Fruit fly (Drosophila melanogaster) whole organism, embryonic: ENCODE data around the gene CG7094.

Experiments used
- Antp ChIP-seq: fragments of 200-800 bp; sonication (Bioruptor generic); optimal IDR thresholded peaks from 3 replicates; lab custom pipeline; 2016; ENCODE audit warnings: missing biosample characterization, missing genetic modification characterization
- CG10565 ChIP-seq: fragments of 200-800 bp; sonication (Bioruptor generic); optimal IDR thresholded peaks from 3 replicates; lab custom pipeline; 2016; ENCODE audit warnings: missing biosample characterization, mild to moderate bottlenecking, missing genetic modification characterization
- CG11696 ChIP-seq: fragments of 200-800 bp; sonication (Bioruptor generic); IDR thresholded peaks from 2 replicates; pipeline ENCODE4 v1.3.6; 2022; ENCODE audit warnings: missing biosample characterization, missing genetic modification characterization
- CG13775 ChIP-seq: fragments of 200-800 bp; sonication (Bioruptor generic); optimal IDR thresholded peaks from 3 replicates; lab custom pipeline; 2017; ENCODE audit warnings: missing biosample characterization, mild to moderate bottlenecking, missing genetic modification characterization
- CG14667 ChIP-seq: fragments of 200-800 bp; sonication (Bioruptor generic); IDR thresholded peaks from 2 replicates; pipeline ENCODE4 v1.3.6; 2022; ENCODE audit warnings: missing biosample characterization, missing genetic modification characterization
- CG15514 ChIP-seq: fragments of 200-800 bp; sonication (Bioruptor generic); optimal IDR thresholded peaks from 3 replicates; lab custom pipeline; 2017; ENCODE audit warnings: missing biosample characterization, missing genetic modification characterization, mild to moderate bottlenecking, moderate library complexity, missing genetic modification reagents
- CG15601 ChIP-seq: fragments of 200-800 bp; sonication (Bioruptor generic); optimal IDR thresholded peaks from 3 replicates; lab custom pipeline; 2019; ENCODE audit warnings: missing biosample characterization, mild to moderate bottlenecking, missing genetic modification characterization, moderate library complexity
- CG17385 ChIP-seq: fragments of 200-800 bp; sonication (Bioruptor generic); optimal IDR thresholded peaks from 3 replicates; lab custom pipeline; 2018; ENCODE audit warnings: missing biosample characterization, mild to moderate bottlenecking, missing genetic modification characterization
- CG30431 ChIP-seq: fragments of 200-800 bp; sonication (Bioruptor generic); optimal IDR thresholded peaks from 2 replicates; lab custom pipeline; 2017; ENCODE audit warnings: missing biosample characterization, missing genetic modification characterization
- CG6683 ChIP-seq: fragments of 200-800 bp; sonication (Bioruptor generic); optimal IDR thresholded peaks from 2 replicates; lab custom pipeline; 2017; ENCODE audit warnings: missing biosample characterization, mild to moderate bottlenecking, missing genetic modification characterization, missing genetic modification reagents
- CG6765 ChIP-seq: fragments of 200-800 bp; sonication (Bioruptor generic); optimal IDR thresholded peaks from 3 replicates; lab custom pipeline; 2017; ENCODE audit warnings: missing biosample characterization, mild to moderate bottlenecking, missing genetic modification characterization
- CG7556 ChIP-seq: fragments of 200-800 bp; sonication (Bioruptor generic); optimal IDR thresholded peaks from 2 replicates; lab custom pipeline; 2017; ENCODE audit warnings: missing biosample characterization, mild to moderate bottlenecking, missing genetic modification characterization
- CG8089 ChIP-seq: fragments of 200-800 bp; sonication (Bioruptor generic); optimal IDR thresholded peaks from 3 replicates; lab custom pipeline; 2016; ENCODE audit warnings: missing biosample characterization, missing genetic modification characterization
- CG8290 ChIP-seq, 3 experiments: fragments of 200-800 bp; sonication (Bioruptor generic); optimal IDR thresholded peaks; 2 replicates each; lab custom pipeline; 2016 to 2019; ENCODE audit warnings: missing biosample characterization in 3 of 3, missing genetic modification characterization in 3 of 3, mild to moderate bottlenecking in 2 of 3, moderate library complexity in 1 of 3
- CG8765 ChIP-seq: fragments of 200-800 bp; sonication (Bioruptor generic); IDR thresholded peaks from 2 replicates; pipeline ENCODE4 v1.3.6; 2022; ENCODE audit warnings: missing biosample characterization, missing genetic modification characterization
- D19B ChIP-seq: fragments of 200-800 bp; sonication (Bioruptor generic); optimal IDR thresholded peaks from 2 replicates; lab custom pipeline; 2017; ENCODE audit warnings: missing biosample characterization, mild to moderate bottlenecking, missing genetic modification characterization
- Dad ChIP-seq: fragments of 200-800 bp; sonication (Bioruptor generic); optimal IDR thresholded peaks from 3 replicates; lab custom pipeline; 2016; ENCODE audit warnings: missing biosample characterization, missing genetic modification characterization
- Dek ChIP-seq: fragments of 200-800 bp; sonication (Bioruptor generic); optimal IDR thresholded peaks from 3 replicates; lab custom pipeline; 2019; ENCODE audit warnings: missing biosample characterization, mild to moderate bottlenecking, missing genetic modification characterization, moderate library complexity
- Dip2 ChIP-seq: fragments of 200-800 bp; sonication (Bioruptor generic); IDR thresholded peaks from 2 replicates; pipeline ENCODE4 v1.3.6; 2022; ENCODE audit warnings: missing biosample characterization, missing genetic modification characterization
- Doc2 ChIP-seq: fragments of 200-800 bp; sonication (Bioruptor generic); IDR thresholded peaks from 2 replicates; pipeline ENCODE4 v1.3.6; 2022; ENCODE audit warnings: missing biosample characterization, missing genetic modification characterization
- Gsc ChIP-seq: fragments of 200-800 bp; sonication (Bioruptor generic); IDR thresholded peaks from 2 replicates; pipeline ENCODE4 v1.3.6; 2022; ENCODE audit warnings: missing biosample characterization, missing genetic modification characterization
- Gug ChIP-seq: fragments of 200-800 bp; sonication (Bioruptor generic); IDR thresholded peaks from 4 replicates; pipeline ENCODE4 v1.3.6; 2022; ENCODE audit warnings: missing biosample characterization, missing genetic modification characterization
- HHEX ChIP-seq: fragments of 200-800 bp; sonication (Bioruptor generic); optimal IDR thresholded peaks from 3 replicates; lab custom pipeline; 2017; ENCODE audit warnings: missing biosample characterization, mild to moderate bottlenecking, missing genetic modification characterization, missing genetic modification reagents
- Hr39 ChIP-seq: fragments of >200 bp; optimal IDR thresholded peaks from 2 replicates; lab custom pipeline; 2017
- Lhr ChIP-seq: fragments of 200-800 bp; sonication (Bioruptor generic); optimal IDR thresholded peaks from 3 replicates; lab custom pipeline; 2017; ENCODE audit warnings: mild to moderate bottlenecking, missing biosample characterization, missing genetic modification reagents, missing genetic modification characterization
- Myb ChIP-seq: fragments of 200-800 bp; sonication (Bioruptor generic); optimal IDR thresholded peaks from 2 replicates; lab custom pipeline; 2016; ENCODE audit warnings: missing biosample characterization, missing genetic modification characterization
- NC2α ChIP-seq: fragments of 200-800 bp; sonication (Bioruptor generic); optimal IDR thresholded peaks from 2 replicates; lab custom pipeline; 2016; ENCODE audit warnings: missing biosample characterization, missing genetic modification characterization
- Neu2 ChIP-seq: fragments of 200-800 bp; sonication (Bioruptor generic); optimal IDR thresholded peaks from 3 replicates; lab custom pipeline; 2016; ENCODE audit warnings: missing biosample characterization, missing genetic modification characterization, borderline replicate concordance
- Oli ChIP-seq: fragments of 200-800 bp; sonication (Bioruptor generic); optimal IDR thresholded peaks from 2 replicates; lab custom pipeline; 2018; ENCODE audit warnings: missing biosample characterization, mild to moderate bottlenecking, missing genetic modification characterization, moderate library complexity
- Optix ChIP-seq: fragments of 200-800 bp; sonication (Bioruptor generic); IDR thresholded peaks from 3 replicates; pipeline ENCODE4 v1.3.6; 2022; ENCODE audit warnings: missing biosample characterization, missing genetic modification characterization
- Poxn ChIP-seq: fragments of 200-800 bp; sonication (Bioruptor generic); IDR thresholded peaks from 2 replicates; pipeline ENCODE4 v1.3.6; 2022; ENCODE audit warnings: missing biosample characterization, missing genetic modification characterization
- Ptx1 ChIP-seq: fragments of 200-800 bp; sonication (Bioruptor generic); IDR thresholded peaks from 2 replicates; pipeline ENCODE4 v1.3.6; 2022; ENCODE audit warnings: missing biosample characterization, missing genetic modification characterization
- Side ChIP-seq: fragments of 200-800 bp; sonication (Bioruptor generic); optimal IDR thresholded peaks from 2 replicates; lab custom pipeline; 2016; ENCODE audit warnings: missing biosample characterization, missing genetic modification characterization
- Tbp ChIP-seq: fragments of >200 bp; optimal IDR thresholded peaks from 2 replicates; lab custom pipeline; 2018; ENCODE audit warnings: missing biosample characterization, missing genetic modification characterization
- Trl ChIP-seq, 3 experiments: fragments of >200 bp in 2 of 3; fragments of 200-800 bp in 1 of 3; sonication (Bioruptor generic) in 1 of 3; optimal IDR thresholded peaks; 2 replicates in 1 of 3; 3 replicates in 2 of 3; lab custom pipeline; 2016 to 2017; ENCODE audit warnings: missing biosample characterization in 1 of 3, missing genetic modification characterization in 1 of 3
- ara ChIP-seq: fragments of 200-800 bp; sonication (Bioruptor generic); IDR thresholded peaks from 2 replicates; pipeline ENCODE4 v1.3.6; 2022; ENCODE audit warnings: missing biosample characterization, missing genetic modification characterization
- ato ChIP-seq: fragments of 200-800 bp; sonication (Bioruptor generic); IDR thresholded peaks from 2 replicates; pipeline ENCODE4 v1.3.6; 2022; ENCODE audit warnings: missing biosample characterization, missing genetic modification characterization; ENCODE audit not compliant: partially characterized antibody
- caup ChIP-seq: fragments of 200-800 bp; sonication (Bioruptor generic); optimal IDR thresholded peaks from 3 replicates; lab custom pipeline; 2017; ENCODE audit warnings: missing biosample characterization, mild to moderate bottlenecking, missing genetic modification characterization, moderate library complexity; ENCODE audit not compliant: severe bottlenecking
- chif ChIP-seq, 2 experiments: fragments of 200-800 bp; sonication (Bioruptor generic); optimal IDR thresholded peaks; 3 replicates each; lab custom pipeline; 2016; ENCODE audit warnings: missing biosample characterization in 2 of 2, missing genetic modification characterization in 2 of 2
- dmrt99B ChIP-seq: fragments of 200-800 bp; sonication (Bioruptor generic); optimal IDR thresholded peaks from 2 replicates; lab custom pipeline; 2018; ENCODE audit warnings: missing biosample characterization, mild to moderate bottlenecking, missing genetic modification characterization, moderate library complexity
- en ChIP-seq: fragments of 200-800 bp; sonication (Bioruptor generic); optimal IDR thresholded peaks from 2 replicates; lab custom pipeline; 2016; ENCODE audit warnings: missing biosample characterization, missing genetic modification characterization
- exex ChIP-seq: fragments of 200-800 bp; sonication (Bioruptor generic); optimal IDR thresholded peaks from 4 replicates; lab custom pipeline; 2018; ENCODE audit warnings: missing biosample characterization, mild to moderate bottlenecking, missing genetic modification characterization, moderate library complexity
- hkb ChIP-seq, 2 experiments: fragments of 200-800 bp in 1 of 2; fragments of >200 bp in 1 of 2; sonication (Bioruptor generic) in 1 of 2; IDR thresholded peaks in 1 of 2; optimal IDR thresholded peaks in 1 of 2; 2 replicates each; pipeline versions ENCODE4 v1.3.6 to Lab custom; 2017 to 2022; ENCODE audit warnings: missing biosample characterization in 1 of 2, missing genetic modification characterization in 1 of 2
- hth ChIP-seq: fragments of >200 bp; optimal IDR thresholded peaks from 2 replicates; lab custom pipeline; 2017; ENCODE audit warnings: inconsistent platforms
- ken ChIP-seq: fragments of 200-800 bp; sonication (Bioruptor generic); IDR thresholded peaks from 3 replicates; pipeline ENCODE4 v1.3.6; 2022; ENCODE audit warnings: missing biosample characterization, missing genetic modification characterization
- repo ChIP-seq: fragments of 200-800 bp; sonication (Bioruptor generic); optimal IDR thresholded peaks from 2 replicates; lab custom pipeline; 2016; ENCODE audit warnings: missing biosample characterization, missing genetic modification characterization
- sc ChIP-seq, 3 experiments: fragments of >200 bp in 2 of 3; fragments of 200-800 bp in 1 of 3; sonication (Bioruptor generic) in 1 of 3; optimal IDR thresholded peaks; 2 replicates in 2 of 3; 3 replicates in 1 of 3; lab custom pipeline; 2017; ENCODE audit warnings: mild to moderate bottlenecking in 1 of 3, missing biosample characterization in 1 of 3, missing genetic modification characterization in 1 of 3, missing genetic modification reagents in 1 of 3
- scrt ChIP-seq: fragments of 200-800 bp; sonication (Bioruptor generic); optimal IDR thresholded peaks from 2 replicates; lab custom pipeline; 2018; ENCODE audit warnings: missing biosample characterization, mild to moderate bottlenecking, missing genetic modification characterization, moderate library complexity
- vfl ChIP-seq: fragments of 200-800 bp; sonication (Bioruptor generic); optimal IDR thresholded peaks from 2 replicates; lab custom pipeline; 2016; ENCODE audit warnings: missing biosample characterization, missing genetic modification characterization
- wdn ChIP-seq: fragments of 200-800 bp; sonication (Bioruptor generic); IDR thresholded peaks from 2 replicates; pipeline ENCODE4 v1.3.6; 2022; ENCODE audit warnings: missing biosample characterization, missing genetic modification characterization

Gene CG7094

DNA sequence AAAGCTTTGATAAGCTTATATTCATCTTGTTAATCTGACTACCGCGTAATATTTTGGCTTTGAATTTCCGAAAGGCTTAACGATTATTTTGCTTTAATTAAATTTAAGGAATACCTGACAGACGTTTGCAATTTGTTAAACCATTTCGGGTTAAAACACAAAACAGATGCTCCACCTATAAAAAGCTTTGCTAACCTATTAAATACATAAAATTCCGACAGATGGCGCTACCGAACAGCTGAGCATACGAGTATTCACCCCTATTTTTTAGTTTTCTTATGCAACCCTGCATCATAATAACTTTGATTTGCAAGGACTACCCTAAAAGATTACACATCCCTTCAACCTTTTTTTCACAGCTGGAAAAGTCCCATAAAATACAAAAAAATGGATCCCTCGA, 34.3 kb upstream of the CG7094 start (continued):
- TF ChIP-seq Myb (GFP tag; lab: Kevin White, UChicago) (peak; percentile 6), CG13775 (no peak), repo (GFP tag; lab: Kevin White, UChicago) (no peak), wdn (GFP tag; lab: Robert Waterston, UW) (no peak), HHEX (GFP tag; lab: Kevin White, UChicago) (peak; percentile 14), CG11696 (no peak), ato (GFP tag; lab: Robert Waterston, UW) (no peak), CG6765 (GFP tag; lab: Kevin White, UChicago) (no peak), Oli (tag; lab: Kevin White, UChicago) (peak; percentile 62), CG7556 (GFP tag; lab: Kevin White, UChicago) (no peak), CG8765 (GFP tag; lab: Robert Waterston, UW) (no peak), Ptx1 (peak; percentile 33), CG8089 (GFP tag; lab: Kevin White, UChicago) (no peak), CG15601 (tag; lab: Kevin White, UChicago) (peak; percentile 21), CG8290 (GFP tag; optimal IDR thresholded peaks at IDR 0.05; lab: Kevin White, UChicago) (no peak), CG8290 (tag; optimal IDR thresholded peaks at IDR 0.05; lab: Kevin White, UChicago) (no peak), CG10565 (GFP tag; lab: Kevin White, UChicago) (no peak), CG15514 (no peak), hkb (optimal IDR thresholded peaks at IDR 0.05; lab: Kevin White, UChicago) (no peak), hkb (GFP tag; IDR thresholded peaks at IDR 0.05; lab: Robert Waterston, UW) (no peak), Neu2 (GFP tag; lab: Kevin White, UChicago) (no peak), Doc2 (GFP tag; lab: Robert Waterston, UW) (no peak), CG6683 (no peak), ken (GFP tag; lab: Robert Waterston, UW) (no peak), CG30431 (GFP tag; lab: Kevin White, UChicago) (no peak), vfl (GFP tag; lab: Kevin White, UChicago) (no peak), Dad (no peak), NC2α (GFP tag; lab: Kevin White, UChicago) (no peak), D19B (no peak), sc (optimal IDR thresholded peaks at IDR 0.05; lab: Kevin White, UChicago) (no peak), sc (GFP tag; optimal IDR thresholded peaks at IDR 0.05; lab: Kevin White, UChicago) (no peak), caup (peak; percentile 7), Dip2 (GFP tag; lab: Robert Waterston, UW) (no peak), dmrt99B (peak; percentile 42), exex (no peak), Gsc (GFP tag; lab: Robert Waterston, UW) (no peak), ara (GFP tag; lab: Robert Waterston, UW) (no peak), chif (GFP tag; optimal IDR thresholded peaks at IDR 0.05; lab: Kevin White, UChicago) (peak in 1 of 2 experiments; percentile 5), hth (no peak), CG14667 (GFP tag; lab: Robert Waterston, UW) (no peak), Side (GFP tag; lab: Kevin White, UChicago) (no peak), Gug (no peak), Hr39 (lab: Kevin White, UChicago) (no peak), Antp (GFP tag; lab: Kevin White, UChicago) (no peak), Optix (GFP tag; lab: Robert Waterston, UW) (0 out of 3 replicates have a peak, but pooled peaks have one; percentile 60), Lhr (no peak), Dek (tag; lab: Kevin White, UChicago) (no peak), Trl (optimal IDR thresholded peaks at IDR 0.05; lab: Kevin White, UChicago) (no peak), Trl (GFP tag; optimal IDR thresholded peaks at IDR 0.05; lab: Kevin White, UChicago) (peak; percentile 40), CG17385 (GFP tag; lab: Kevin White, UChicago) (no peak), scrt (GFP tag; lab: Kevin White, UChicago) (peak; percentile 29), Tbp (GFP tag; lab: Kevin White, UChicago) (no peak), en (GFP tag; lab: Kevin White, UChicago) (no peak), Poxn (GFP tag; lab: Robert Waterston, UW) (no peak)
